Worm (Caenorhabditis elegans): ENCODE results near the gene acs-9.
"Not testable (repeated sequence)": the region's sequence is repeated elsewhere in the genome, so short reads cannot be mapped to it uniquely, and the experiment has no call there.

The acs-9 gene

ce11 chrX:16884075-16884474 lies 3.7 kb upstream of the acs-9 start:
- TF ChIP-seq K02D7.2 (tag; optimal IDR thresholded peaks at IDR 0.05) (no peak), zip-5 (tag; optimal IDR thresholded peaks at IDR 0.05) (no peak)

DNA sequence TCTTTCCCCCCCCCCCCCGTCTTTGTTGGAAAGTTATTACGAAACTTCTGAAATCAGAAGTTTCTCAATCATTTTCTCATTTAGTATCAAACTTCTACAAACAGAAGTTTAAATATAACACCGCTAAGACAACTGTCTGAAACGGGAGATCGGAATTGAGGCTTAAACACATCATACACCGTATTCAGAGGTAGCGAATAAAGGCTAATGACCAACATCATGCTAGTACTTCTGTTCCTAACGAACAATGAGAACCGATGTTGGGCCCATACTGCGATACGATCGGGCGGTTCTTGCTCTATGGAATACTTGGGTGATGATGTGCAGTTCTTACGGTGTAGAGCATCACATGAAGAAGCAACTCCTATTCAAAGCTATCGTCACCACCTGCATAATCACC lies 3.1 kb upstream of the acs-9 start, which contains the start of gene Y13C8A.1:
Y13C8A.1 (plus strand) TSS at position 301 of the 400 bp plus-strand sequence.
- TF ChIP-seq F13H6.1, fkh-6, tbx-2 (tag; optimal IDR thresholded peaks at IDR 0.05): not testable (repeated sequence)

DNA sequence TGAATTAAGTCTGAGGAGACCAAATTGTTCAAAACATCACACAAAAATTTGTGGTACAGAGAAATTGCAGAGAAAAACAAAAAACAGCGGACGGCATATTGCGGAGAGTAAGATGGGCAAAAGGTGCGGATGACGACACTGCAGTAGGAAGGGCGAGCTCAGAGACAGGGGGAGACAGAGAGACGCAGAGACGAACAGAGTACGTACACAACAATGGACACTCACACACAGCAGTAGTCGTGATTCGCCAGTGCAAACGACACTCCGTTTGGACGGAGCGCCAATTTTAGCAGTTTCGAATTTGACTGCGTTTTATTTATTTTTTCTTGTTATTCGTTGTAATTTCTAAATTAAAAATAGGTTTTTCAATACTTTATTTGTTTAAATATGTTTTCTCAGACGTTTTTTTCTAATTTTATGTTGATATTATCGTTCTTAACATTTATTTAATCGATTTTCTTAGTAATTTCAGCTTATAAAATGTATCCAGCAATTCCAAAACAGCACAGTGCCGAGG lies 7.8 kb downstream of the acs-9 start, which contains the start of gene T20F7.1:
T20F7.1 (plus strand) TSS at position 467 of the 517 bp plus-strand sequence.
- TF ChIP-seq T23F11.4 (GFP tag; optimal IDR thresholded peaks at IDR 0.05) (no peak), K09A11.1 (tag; optimal IDR thresholded peaks at IDR 0.05; ENCODE audit: insufficient read depth) (no peak), pat-9 (tag; optimal IDR thresholded peaks at IDR 0.05) (no peak), ceh-30 (tag; optimal IDR thresholded peaks at IDR 0.05) (peak; percentile 13), madf-2 (tag; optimal IDR thresholded peaks at IDR 0.05) (no peak), F13H6.1 (tag; optimal IDR thresholded peaks at IDR 0.05) (no peak), ets-4 (tag; optimal IDR thresholded peaks at IDR 0.05) (no peak), sox-2 (GFP tag; IDR thresholded peaks at IDR 0.05) (peak; percentile 59; the same call in 1 of the 2 replicates), ceh-34 (tag; optimal IDR thresholded peaks at IDR 0.05) (peak; percentile 22), sox-4 (tag; optimal IDR thresholded peaks at IDR 0.05) (no peak), sdc-2 (tag; optimal IDR thresholded peaks at IDR 0.05) (peak; percentile 74), C38D4.7 (GFP tag; optimal IDR thresholded peaks at IDR 0.05) (no peak), ceh-6 (GFP tag; optimal IDR thresholded peaks at IDR 0.05) (no peak), lin-11 (tag; optimal IDR thresholded peaks at IDR 0.05) (no peak), tbx-2 (tag; optimal IDR thresholded peaks at IDR 0.05) (peak; percentile 64), odd-2 (tag; optimal IDR thresholded peaks at IDR 0.05) (no peak), npax-4 (tag; optimal IDR thresholded peaks at IDR 0.05) (no peak), unc-3 (GFP tag; conservative IDR thresholded peaks at IDR 0.05) (no peak), unc-3 (tag; optimal IDR thresholded peaks at IDR 0.05) (no peak), che-1 (tag; optimal IDR thresholded peaks at IDR 0.05) (no peak), ceh-48 (tag; optimal IDR thresholded peaks at IDR 0.05) (no peak), ceh-9 (tag; optimal IDR thresholded peaks at IDR 0.05) (no peak), unc-86 (tag; optimal IDR thresholded peaks at IDR 0.05) (no peak), pqm-1 (tag; optimal IDR thresholded peaks at IDR 0.05) (no peak), nhr-11 (tag; optimal IDR thresholded peaks at IDR 0.05) (no peak), pha-2 (tag; optimal IDR thresholded peaks at IDR 0.05) (no peak), eyg-1 (tag; optimal IDR thresholded peaks at IDR 0.05) (no peak), ttx-3 (tag; optimal IDR thresholded peaks at IDR 0.05) (no peak), ceh-2 (tag; optimal IDR thresholded peaks at IDR 0.05) (peak; percentile 10), elt-2 (tag; optimal IDR thresholded peaks at IDR 0.05) (no peak), ztf-16 (tag; optimal IDR thresholded peaks at IDR 0.05) (no peak), pros-1 (tag; optimal IDR thresholded peaks at IDR 0.05) (peak; percentile 26), Y22D7AL.16 (tag; optimal IDR thresholded peaks at IDR 0.05) (no peak), dve-1 (tag; optimal IDR thresholded peaks at IDR 0.05) (no peak), hlh-13 (GFP tag; optimal IDR thresholded peaks at IDR 0.05) (no peak), ref-2 (tag; optimal IDR thresholded peaks at IDR 0.05) (no peak), gmeb-2 (tag; optimal IDR thresholded peaks at IDR 0.05) (no peak), K02D7.2 (tag; optimal IDR thresholded peaks at IDR 0.05) (no peak), C08G9.2 (tag; optimal IDR thresholded peaks at IDR 0.05) (no peak), unc-42 (tag; optimal IDR thresholded peaks at IDR 0.05) (peak; percentile 30), ceh-22 (tag; optimal IDR thresholded peaks at IDR 0.05) (no peak), ceh-19 (GFP tag; optimal IDR thresholded peaks at IDR 0.05) (no peak), ceh-18 (tag; optimal IDR thresholded peaks at IDR 0.05) (peak; percentile 52), tbx-7 (tag; optimal IDR thresholded peaks at IDR 0.05) (no peak), nhr-232 (tag; optimal IDR thresholded peaks at IDR 0.05) (no peak), pag-3 (tag; optimal IDR thresholded peaks at IDR 0.05; ENCODE audit: borderline replicate concordance) (no peak), hlh-6 (tag; optimal IDR thresholded peaks at IDR 0.05) (no peak)
